Fruit fly (Drosophila melanogaster) whole organism, prepupa: ENCODE measurements around the gene cdm.
A peak's percentile ranks its signal among the peaks of the same experiment; 100 is the strongest.

Experiments used
- Blimp-1 ChIP-seq: fragments of 200-800 bp; sonication (Bioruptor generic); optimal IDR thresholded peaks from 3 replicates; lab custom pipeline; 2017; ENCODE audit warnings: missing biosample characterization, missing genetic modification characterization, mild to moderate bottlenecking, moderate library complexity, missing genetic modification reagents
- CG11294 ChIP-seq: fragments of 200-800 bp; sonication (Bioruptor generic); IDR thresholded peaks from 2 replicates; pipeline ENCODE4 v1.3.6; 2022; ENCODE audit warnings: missing biosample characterization, missing genetic modification characterization
- CG11762 ChIP-seq: fragments of 200-800 bp; sonication (Bioruptor generic); optimal IDR thresholded peaks from 3 replicates; lab custom pipeline; 2016; ENCODE audit warnings: missing biosample characterization, missing genetic modification characterization; ENCODE audit not compliant: insufficient read depth
- CG11902 ChIP-seq: fragments of 200-800 bp; sonication (Bioruptor generic); optimal IDR thresholded peaks from 3 replicates; lab custom pipeline; 2016; ENCODE audit warnings: missing biosample characterization, missing genetic modification characterization
- CG15336 ChIP-seq: fragments of 200-800 bp; sonication (Bioruptor generic); IDR thresholded peaks from 2 replicates; pipeline ENCODE4 v1.3.6; 2022; ENCODE audit warnings: missing biosample characterization, missing genetic modification characterization
- CG1621 ChIP-seq: fragments of 200-800 bp; sonication (Bioruptor generic); optimal IDR thresholded peaks from 3 replicates; lab custom pipeline; 2018; ENCODE audit warnings: missing biosample characterization, mild to moderate bottlenecking, missing genetic modification characterization
- CG16779 ChIP-seq: fragments of 200-800 bp; sonication (Bioruptor generic); optimal IDR thresholded peaks from 3 replicates; lab custom pipeline; 2017; ENCODE audit warnings: missing biosample characterization, mild to moderate bottlenecking, missing genetic modification characterization
- CG3032 ChIP-seq: fragments of 200-800 bp; optimal IDR thresholded peaks from 2 replicates; lab custom pipeline; 2019; ENCODE audit warnings: missing biosample characterization, mild to moderate bottlenecking, missing genetic modification characterization, moderate library complexity
- CG32006 ChIP-seq: fragments of 200-800 bp; sonication (Bioruptor generic); optimal IDR thresholded peaks from 3 replicates; lab custom pipeline; 2017; ENCODE audit warnings: missing biosample characterization, mild to moderate bottlenecking, missing genetic modification characterization
- CG34406 ChIP-seq: fragments of 200-800 bp; sonication (Bioruptor generic); optimal IDR thresholded peaks from 3 replicates; lab custom pipeline; 2016; ENCODE audit warnings: missing biosample characterization, missing genetic modification characterization
- CG3919 ChIP-seq: fragments of 200-800 bp; sonication (Bioruptor generic); optimal IDR thresholded peaks from 3 replicates; lab custom pipeline; 2016; ENCODE audit warnings: missing biosample characterization, missing genetic modification characterization
- CG6163 ChIP-seq: fragments of 200-800 bp; sonication (Bioruptor generic); IDR thresholded peaks from 3 replicates; pipeline ENCODE4 v1.3.6; 2022; ENCODE audit warnings: missing biosample characterization, missing genetic modification characterization
- CG6276 ChIP-seq: fragments of 200-800 bp; sonication (Bioruptor generic); optimal IDR thresholded peaks from 2 replicates; lab custom pipeline; 2017; ENCODE audit warnings: missing biosample characterization, mild to moderate bottlenecking, missing genetic modification characterization
- CG6792 ChIP-seq: fragments of 200-800 bp; sonication (Bioruptor generic); optimal IDR thresholded peaks from 3 replicates; lab custom pipeline; 2016; ENCODE audit warnings: missing biosample characterization, missing genetic modification characterization
- CG6808 ChIP-seq: fragments of 200-800 bp; sonication (Bioruptor generic); optimal IDR thresholded peaks from 3 replicates; lab custom pipeline; 2017; ENCODE audit warnings: missing biosample characterization, missing genetic modification characterization, mild to moderate bottlenecking, moderate library complexity, missing genetic modification reagents
- CG7368 ChIP-seq: fragments of 200-800 bp; sonication (Bioruptor generic); optimal IDR thresholded peaks from 3 replicates; lab custom pipeline; 2016; ENCODE audit warnings: missing biosample characterization, missing genetic modification characterization
- CG8632 ChIP-seq: fragments of 200-800 bp; sonication (Bioruptor generic); optimal IDR thresholded peaks from 3 replicates; lab custom pipeline; 2016; ENCODE audit warnings: missing biosample characterization, missing genetic modification characterization
- CG9139 ChIP-seq: fragments of 200-800 bp; sonication (Bioruptor generic); optimal IDR thresholded peaks from 3 replicates; lab custom pipeline; 2017; ENCODE audit warnings: missing biosample characterization, mild to moderate bottlenecking, missing genetic modification characterization
- Eip75B ChIP-seq: fragments of 200-800 bp; sonication (Bioruptor generic); optimal IDR thresholded peaks from 3 replicates; lab custom pipeline; 2016; ENCODE audit warnings: missing biosample characterization, missing genetic modification characterization
- Eip78C ChIP-seq: fragments of 200-800 bp; sonication (Bioruptor generic); peaks from one replicate; lab custom pipeline; 2016; ENCODE audit warnings: missing biosample characterization, missing genetic modification characterization
- Eip93F ChIP-seq: fragments of 200-800 bp; sonication (Bioruptor generic); optimal IDR thresholded peaks from 2 replicates; lab custom pipeline; 2016; ENCODE audit warnings: missing biosample characterization, mild to moderate bottlenecking, missing genetic modification characterization
- Ets96B ChIP-seq: fragments of 200-800 bp; optimal IDR thresholded peaks from 2 replicates; lab custom pipeline; 2019; ENCODE audit warnings: missing biosample characterization, mild to moderate bottlenecking, missing genetic modification characterization, moderate library complexity
- Gug ChIP-seq: fragments of 200-800 bp; sonication (Bioruptor generic); IDR thresholded peaks from 2 replicates; pipeline ENCODE4 v1.3.6; 2022; ENCODE audit warnings: missing biosample characterization, missing genetic modification characterization
- Hr39 ChIP-seq: fragments of 200-800 bp; sonication (Bioruptor generic); optimal IDR thresholded peaks from 2 replicates; lab custom pipeline; 2016; ENCODE audit warnings: missing biosample characterization, missing genetic modification characterization
- Hr4 ChIP-seq: fragments of 200-800 bp; sonication (Bioruptor generic); optimal IDR thresholded peaks from 3 replicates; lab custom pipeline; 2016; ENCODE audit warnings: missing biosample characterization, missing genetic modification characterization
- Lpt ChIP-seq: fragments of 200-800 bp; sonication (Bioruptor generic); optimal IDR thresholded peaks from 3 replicates; lab custom pipeline; 2016; ENCODE audit warnings: missing biosample characterization, missing genetic modification characterization
- Met ChIP-seq: fragments of 200-800 bp; sonication (Bioruptor generic); optimal IDR thresholded peaks from 3 replicates; lab custom pipeline; 2016; ENCODE audit warnings: missing biosample characterization, missing genetic modification characterization
- Smox ChIP-seq: fragments of 200-800 bp; sonication (Bioruptor generic); optimal IDR thresholded peaks from 3 replicates; lab custom pipeline; 2016; ENCODE audit warnings: missing biosample characterization, missing genetic modification characterization
- Sox102F ChIP-seq: fragments of 200-800 bp; sonication (Bioruptor generic); optimal IDR thresholded peaks from 2 replicates; lab custom pipeline; 2016; ENCODE audit warnings: missing biosample characterization, mild to moderate bottlenecking, missing genetic modification characterization
- Sox14 ChIP-seq: fragments of 200-800 bp; sonication (Bioruptor generic); optimal IDR thresholded peaks from 3 replicates; lab custom pipeline; 2016; ENCODE audit warnings: missing biosample characterization, missing genetic modification characterization
- Sox15 ChIP-seq: fragments of 200-800 bp; sonication (Bioruptor generic); optimal IDR thresholded peaks from 3 replicates; lab custom pipeline; 2016; ENCODE audit warnings: missing biosample characterization, missing genetic modification characterization
- acj6 ChIP-seq: fragments of 200-800 bp; sonication (Bioruptor generic); optimal IDR thresholded peaks from 3 replicates; lab custom pipeline; 2016; ENCODE audit warnings: missing biosample characterization, missing genetic modification characterization
- cyc ChIP-seq: fragments of 200-800 bp; sonication (Bioruptor generic); optimal IDR thresholded peaks from 3 replicates; lab custom pipeline; 2016; ENCODE audit warnings: missing biosample characterization, missing genetic modification characterization
- dsx ChIP-seq: fragments of 200-800 bp; optimal IDR thresholded peaks from 3 replicates; lab custom pipeline; 2019; ENCODE audit warnings: missing biosample characterization, mild to moderate bottlenecking, missing genetic modification characterization, moderate library complexity; ENCODE audit not compliant: poor library complexity, severe bottlenecking
- esn ChIP-seq: fragments of 200-800 bp; sonication (Bioruptor generic); optimal IDR thresholded peaks from 2 replicates; lab custom pipeline; 2016; ENCODE audit warnings: missing biosample characterization, mild to moderate bottlenecking, missing genetic modification characterization, moderate library complexity
- fd59A ChIP-seq: fragments of 200-800 bp; sonication (Bioruptor generic); optimal IDR thresholded peaks from 2 replicates; lab custom pipeline; 2017; ENCODE audit warnings: missing biosample characterization, mild to moderate bottlenecking, missing genetic modification characterization, missing genetic modification reagents
- fd85E ChIP-seq: fragments of 200-800 bp; sonication (Bioruptor generic); optimal IDR thresholded peaks from 3 replicates; lab custom pipeline; 2016; ENCODE audit warnings: missing biosample characterization, missing genetic modification characterization
- fkh ChIP-seq: fragments of 200-800 bp; sonication (Bioruptor generic); optimal IDR thresholded peaks from 3 replicates; lab custom pipeline; 2017; ENCODE audit warnings: missing biosample characterization, mild to moderate bottlenecking, missing genetic modification characterization, moderate library complexity
- pdm3 ChIP-seq: fragments of 200-800 bp; sonication (Bioruptor generic); optimal IDR thresholded peaks from 3 replicates; lab custom pipeline; 2016; ENCODE audit warnings: missing biosample characterization, missing genetic modification characterization
- salr ChIP-seq, 2 experiments: fragments of 200-800 bp; sonication (Bioruptor generic); optimal IDR thresholded peaks; 3 replicates each; lab custom pipeline; 2016 to 2018; ENCODE audit warnings: missing biosample characterization in 2 of 2, missing genetic modification characterization in 2 of 2, mild to moderate bottlenecking in 1 of 2
- spab ChIP-seq: fragments of 200-800 bp; sonication (Bioruptor generic); optimal IDR thresholded peaks from 2 replicates; lab custom pipeline; 2017; ENCODE audit warnings: missing biosample characterization, mild to moderate bottlenecking, missing genetic modification characterization, missing genetic modification reagents
- ss ChIP-seq, 2 experiments: fragments of 200-800 bp; sonication (Bioruptor generic); optimal IDR thresholded peaks; 2 replicates in 1 of 2; 3 replicates in 1 of 2; lab custom pipeline; 2017 to 2018; ENCODE audit warnings: mild to moderate bottlenecking in 2 of 2, missing biosample characterization in 2 of 2, missing genetic modification characterization in 2 of 2, moderate library complexity in 1 of 2
- svp ChIP-seq: fragments of 200-800 bp; sonication (Bioruptor generic); peaks from one replicate; lab custom pipeline; 2016; ENCODE audit warnings: missing biosample characterization, missing genetic modification characterization
- topi ChIP-seq: fragments of 200-800 bp; sonication (Bioruptor generic); optimal IDR thresholded peaks from 3 replicates; lab custom pipeline; 2016; ENCODE audit warnings: missing biosample characterization, missing genetic modification characterization

The cdm gene

DNA sequence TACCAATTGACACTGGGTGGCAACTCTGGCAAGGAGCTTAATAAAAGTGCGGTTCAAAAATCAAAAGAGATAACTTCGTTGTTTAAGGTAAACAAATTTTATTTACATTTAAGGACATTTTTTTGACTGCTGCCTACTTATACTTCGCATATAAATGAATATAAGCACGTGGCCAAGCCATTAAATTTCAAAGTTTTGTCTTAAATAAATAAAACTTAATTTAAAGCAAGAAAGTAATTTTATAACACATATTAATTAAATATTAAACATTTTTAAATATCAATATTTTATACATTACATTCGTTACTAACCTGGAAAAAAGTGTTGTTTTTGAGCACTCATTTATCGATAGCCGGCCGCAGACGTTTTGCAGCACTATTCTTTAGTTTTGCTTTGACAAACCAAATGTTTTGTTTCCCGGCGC is 5.4 kb upstream of the cdm start, which contains the start of the genes CG12321 and MED17 (continued):
- no peak for TF ChIP-seq spab
- peak; percentile 59 for TF ChIP-seq dsx
- peak; percentile 72; the same call in 1 of the 2 replicates for TF ChIP-seq CG11294
- peak; percentile 72 for TF ChIP-seq fd59A (GFP tag; lab: Kevin White, UChicago)
- peak; percentile 82 for TF ChIP-seq CG15336 (GFP tag; lab: Robert Waterston, UW)
- TF ChIP-seq Lpt (GFP tag; lab: Kevin White, UChicago): peak; percentile 79
- TF ChIP-seq Sox102F (GFP tag; lab: Kevin White, UChicago): no peak
- no peak for TF ChIP-seq svp
- TF ChIP-seq acj6 (GFP tag; lab: Kevin White, UChicago): peak; percentile 93
- no peak for TF ChIP-seq CG16779 (tag; lab: Kevin White, UChicago)
- TF ChIP-seq Met: peak; percentile 82
- no peak for TF ChIP-seq Smox (GFP tag; lab: Kevin White, UChicago)
- peak; percentile 79 for TF ChIP-seq Hr4
- TF ChIP-seq CG32006 (GFP tag; lab: Kevin White, UChicago): peak; percentile 92
- peak; percentile 88 for TF ChIP-seq CG3919 (GFP tag; lab: Kevin White, UChicago)
- TF ChIP-seq CG6163 (GFP tag; lab: Robert Waterston, UW): peak; percentile 77
- TF ChIP-seq CG7368 (GFP tag; lab: Kevin White, UChicago): peak; percentile 80
- peak; percentile 91 for TF ChIP-seq Eip78C
- TF ChIP-seq CG34406 (GFP tag; lab: Kevin White, UChicago): peak; percentile 87
- TF ChIP-seq Eip93F: no peak
- TF ChIP-seq esn (GFP tag; lab: Kevin White, UChicago): peak; percentile 80
- peak; percentile 80 for TF ChIP-seq Ets96B
- no peak for TF ChIP-seq ss (GFP tag; optimal IDR thresholded peaks at IDR 0.05; lab: Kevin White, UChicago)
- peak; percentile 75 for TF ChIP-seq CG11762
- peak; percentile 78 for TF ChIP-seq Hr39 (GFP tag; lab: Kevin White, UChicago)
- no peak for TF ChIP-seq CG6276 (GFP tag; lab: Kevin White, UChicago)
- peak; percentile 82 for TF ChIP-seq CG11902 (GFP tag; lab: Kevin White, UChicago)
- TF ChIP-seq cyc (GFP tag; lab: Kevin White, UChicago): peak; percentile 80
- TF ChIP-seq CG8632 (GFP tag; lab: Kevin White, UChicago): peak; percentile 82
- peak; percentile 81 for TF ChIP-seq Sox14
- TF ChIP-seq topi: peak; percentile 77
- peak; percentile 80 for TF ChIP-seq pdm3 (GFP tag; lab: Kevin White, UChicago)
- TF ChIP-seq CG9139 (GFP tag; lab: Kevin White, UChicago): peak; percentile 6
- TF ChIP-seq Eip75B (GFP tag; lab: Kevin White, UChicago): no peak
- TF ChIP-seq CG6792 (GFP tag; lab: Kevin White, UChicago): peak; percentile 64
- TF ChIP-seq CG1621 (tag; lab: Kevin White, UChicago): peak; percentile 54
- peak; percentile 84 for TF ChIP-seq CG3032
- TF ChIP-seq Gug (GFP tag; lab: Robert Waterston, UW): peak; percentile 79
- TF ChIP-seq fd85E: peak; percentile 54
- TF ChIP-seq salr (GFP tag; optimal IDR thresholded peaks at IDR 0.05; lab: Kevin White, UChicago): peak; percentile 43 to 89
- peak; percentile 86 for TF ChIP-seq Sox15
- TF ChIP-seq Blimp-1 (GFP tag; lab: Kevin White, UChicago): peak; percentile 77
- TF ChIP-seq CG6808: no peak
- no peak for TF ChIP-seq fkh
- TF ChIP-seq, all 60 proteins: peak for 47
